Worm (Caenorhabditis elegans) whole organism, L4/young adult: ENCODE results near the gene B0001.7.

Experiments
- W03F9.2 ChIP-seq: fragments of 150-350 bp; optimal IDR thresholded peaks from 2 replicates; lab custom pipeline; 2014; ENCODE audit warnings: missing biosample characterization, missing genetic modification characterization
- dao-5 ChIP-seq: sonication (generic microtip); optimal IDR thresholded peaks from 2 replicates; lab custom pipeline; 2016; ENCODE audit warnings: missing genotype, missing genetic modification characterization, moderate library complexity, missing compliant biosample characterization
- him-1 ChIP-seq: sonication (generic microtip); optimal IDR thresholded peaks from 2 replicates; lab custom pipeline; 2016; ENCODE audit warnings: missing genotype, missing genetic modification reagents, missing genetic modification characterization, missing compliant biosample characterization

Gene B0001.7

ce11 chrIV:12108984-12109657 is 44.9 kb downstream of the B0001.7 start:
- TF ChIP-seq W03F9.2 (tag; lab: Kevin White, UChicago) (no peak), dao-5 (tag; lab: Kevin White, UChicago) (no peak), him-1 (tag; lab: Kevin White, UChicago) (no peak)

DNA sequence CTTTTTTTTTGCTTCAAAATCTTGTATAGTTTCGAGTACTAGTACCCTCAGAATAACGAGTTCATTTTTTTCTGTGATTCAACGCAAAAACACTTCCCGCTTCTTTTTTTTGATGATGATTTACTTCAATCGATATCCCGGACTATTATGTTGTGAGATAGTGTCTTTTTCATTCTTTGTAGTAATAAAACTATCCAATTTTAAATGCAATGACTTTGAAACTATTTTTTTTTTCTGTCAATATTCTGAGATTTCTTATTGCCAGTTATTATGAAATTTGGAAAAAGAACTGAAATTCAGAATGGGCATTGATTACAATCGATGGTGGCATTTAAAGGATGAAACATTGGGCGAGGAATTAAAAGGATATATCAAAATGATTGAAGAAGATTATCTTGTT is 48.5 kb downstream of the B0001.7 start, which contains the start of gene M18.3:
TSS of gene M18.3 (plus strand) at position 301 of the 400 bp plus-strand sequence.
- TF ChIP-seq him-1 (tag; lab: Kevin White, UChicago), result no peak
- no peak for TF ChIP-seq dao-5 (tag; lab: Kevin White, UChicago)
